Worm (Caenorhabditis elegans): ENCODE data around the gene nmr-1.

- TF ChIP-seq hlh-8 (tag; optimal IDR thresholded peaks at IDR 0.05) (peak; percentile 27), lim-6 (tag; optimal IDR thresholded peaks at IDR 0.05) (no peak), ceh-31 (tag; optimal IDR thresholded peaks at IDR 0.05) (peak; percentile 11), eyg-1 (tag; optimal IDR thresholded peaks at IDR 0.05) (no peak), nhr-11 (tag; optimal IDR thresholded peaks at IDR 0.05) (no peak), fkh-10 (GFP tag; optimal IDR thresholded peaks at IDR 0.05) (no peak), npax-4 (tag; optimal IDR thresholded peaks at IDR 0.05) (no peak), K02D7.2 (tag; optimal IDR thresholded peaks at IDR 0.05) (no peak), ceh-2 (tag; optimal IDR thresholded peaks at IDR 0.05) (peak; percentile 5), pag-3 (tag; optimal IDR thresholded peaks at IDR 0.05; ENCODE audit: borderline replicate concordance) (no peak)
Observed at ce11 chrII:5399201-5399600, 47.2 kb downstream of the nmr-1 start, which contains the start of gene mog-5.
